Fruit fly (Drosophila melanogaster): Measurements from ENCODE around the gene Smyd4-2.

Smyd4-2 gene

DNA sequence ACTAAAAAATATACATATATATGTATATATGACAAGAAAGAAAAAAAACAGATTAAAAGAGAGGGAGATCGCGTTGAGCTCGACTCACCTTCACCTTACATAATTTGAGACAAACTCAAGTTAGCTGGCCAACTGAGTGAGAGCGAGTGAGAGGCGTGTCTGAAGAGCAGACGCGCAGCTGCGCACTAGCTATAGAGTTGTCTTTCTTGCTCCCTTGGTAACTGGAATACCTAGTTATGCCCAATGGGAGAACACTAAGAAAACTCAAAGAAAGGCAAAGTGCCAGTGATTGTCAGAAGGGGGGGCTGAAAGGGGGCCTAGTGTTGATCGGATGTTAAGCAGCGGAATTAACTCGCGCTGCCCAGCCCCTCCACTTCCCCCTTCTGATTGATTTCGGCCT is 32.7 kb upstream of the Smyd4-2 start (continued):
- TF ChIP-seq chinmo (GFP tag; IDR thresholded peaks at IDR 0.05; ENCODE audit: partially characterized antibody) (peak; percentile 95), vvl (GFP tag; IDR thresholded peaks at IDR 0.05) (peak; percentile 46; the same call in 1 of the 2 replicates), Opbp (GFP tag; IDR thresholded peaks at IDR 0.05; ENCODE audit: partially characterized antibody) (peak; percentile 79; the same call in 2 of the 3 replicates), cg (GFP tag; optimal IDR thresholded peaks at IDR 0.05) (peak; percentile 63), Trl (optimal IDR thresholded peaks at IDR 0.05) (peak; percentile 18 to 20), Trl (GFP tag; optimal IDR thresholded peaks at IDR 0.05) (no peak), Jarid2 (GFP tag; optimal IDR thresholded peaks at IDR 0.05) (peak; percentile 14), Dll (GFP tag; IDR thresholded peaks at IDR 0.05; ENCODE audit: partially characterized antibody) (no peak), CG10209 (GFP tag; optimal IDR thresholded peaks at IDR 0.05) (no peak), CG34224 (GFP tag; IDR thresholded peaks at IDR 0.05; ENCODE audit: partially characterized antibody) (peak; percentile 23; the same call in 1 of the 3 replicates), CG12299 (tag; optimal IDR thresholded peaks at IDR 0.05) (no peak), CG17612 (GFP tag; IDR thresholded peaks at IDR 0.05) (no peak), z (GFP tag; IDR thresholded peaks at IDR 0.05) (peak; percentile 100), CG17385 (GFP tag; optimal IDR thresholded peaks at IDR 0.05) (peak; percentile 64), CG10431 (GFP tag; optimal IDR thresholded peaks at IDR 0.05) (no peak), stc (GFP tag; IDR thresholded peaks at IDR 0.05) (0 out of 2 replicates have a peak, but pooled peaks have one; percentile 17)

DNA sequence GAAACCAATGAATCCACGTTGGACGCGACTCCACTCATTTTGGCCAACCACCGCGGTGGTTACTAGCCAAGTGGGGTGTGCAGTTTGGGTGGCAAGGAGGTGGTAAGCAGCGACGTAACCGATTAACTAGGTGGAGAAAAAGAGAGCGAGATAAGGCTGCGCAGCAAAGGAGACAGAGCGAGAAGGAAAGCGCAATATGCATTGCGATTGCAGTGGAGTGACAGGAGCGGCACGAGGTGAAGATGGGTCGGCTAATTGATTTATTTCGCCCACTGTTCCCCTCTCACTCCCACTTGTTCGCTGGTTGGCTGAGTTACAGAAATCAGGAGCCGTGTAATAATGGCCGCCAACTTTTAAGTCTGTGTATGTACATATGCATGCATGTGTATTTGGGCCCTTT is 32.0 kb upstream of the Smyd4-2 start:
- TF ChIP-seq ato (GFP tag; IDR thresholded peaks at IDR 0.05; ENCODE audit: partially characterized antibody), result no peak
- 0 out of 3 replicates have a peak, but pooled peaks have one; percentile 25 for TF ChIP-seq HLH4C (GFP tag; IDR thresholded peaks at IDR 0.05; ENCODE audit: partially characterized antibody)
- no peak for TF ChIP-seq toy (GFP tag; IDR thresholded peaks at IDR 0.05)
- TF ChIP-seq CG2120 (GFP tag; optimal IDR thresholded peaks at IDR 0.05), result no peak
- TF ChIP-seq inv (GFP tag; IDR thresholded peaks at IDR 0.05; ENCODE audit: partially characterized antibody), result no peak
- TF ChIP-seq CG7786 (GFP tag; optimal IDR thresholded peaks at IDR 0.05), result no peak
- no peak for TF ChIP-seq pzg (GFP tag; optimal IDR thresholded peaks at IDR 0.05)
- TF ChIP-seq CG7987 (GFP tag; optimal IDR thresholded peaks at IDR 0.05), result no peak
- TF ChIP-seq HmgD (GFP tag; optimal IDR thresholded peaks at IDR 0.05), result no peak
- peak in 1 of 2 experiments; percentile 10 for TF ChIP-seq tll (GFP tag; optimal IDR thresholded peaks at IDR 0.05)
- no peak for TF ChIP-seq Awh (GFP tag; IDR thresholded peaks at IDR 0.05)
- no peak for TF ChIP-seq sug (tag; optimal IDR thresholded peaks at IDR 0.05)
- TF ChIP-seq kay (GFP tag; optimal IDR thresholded peaks at IDR 0.05), result no peak
- TF ChIP-seq CG1832 (GFP tag; optimal IDR thresholded peaks at IDR 0.05), result peak; percentile 75
- TF ChIP-seq D19A (tag; optimal IDR thresholded peaks at IDR 0.05), result no peak
- no peak for TF ChIP-seq CG2678 (tag; optimal IDR thresholded peaks at IDR 0.05)
- TF ChIP-seq CG13424 (tag; optimal IDR thresholded peaks at IDR 0.05), result no peak
- no peak for TF ChIP-seq sisA (GFP tag; IDR thresholded peaks at IDR 0.05)
- no peak for TF ChIP-seq dan (GFP tag; IDR thresholded peaks at IDR 0.05)
- TF ChIP-seq lbe (GFP tag; optimal IDR thresholded peaks at IDR 0.05), result no peak
- TF ChIP-seq Jarid2 (GFP tag; optimal IDR thresholded peaks at IDR 0.05), result no peak
- peak; percentile 86 for TF ChIP-seq z (GFP tag; IDR thresholded peaks at IDR 0.05)
- TF ChIP-seq CG10321 (GFP tag; IDR thresholded peaks at IDR 0.05), result peak; percentile 89
- no peak for TF ChIP-seq CG8944 (GFP tag; optimal IDR thresholded peaks at IDR 0.05)
- peak; percentile 83 for TF ChIP-seq CG8478 (optimal IDR thresholded peaks at IDR 0.05)
- TF ChIP-seq fd3F (GFP tag; optimal IDR thresholded peaks at IDR 0.05), result no peak
- TF ChIP-seq ewg (GFP tag; optimal IDR thresholded peaks at IDR 0.05), result peak; percentile 82
- TF ChIP-seq hth (optimal IDR thresholded peaks at IDR 0.05), result no peak
- TF ChIP-seq Spps (tag; optimal IDR thresholded peaks at IDR 0.05), result no peak
- 0 out of 2 replicates have a peak, but pooled peaks have one; percentile 10 for TF ChIP-seq Nf-YA (GFP tag; IDR thresholded peaks at IDR 0.05)
- no peak for TF ChIP-seq CG13287 (GFP tag; IDR thresholded peaks at IDR 0.05; ENCODE audit: partially characterized antibody)
- TF ChIP-seq CG4730 (GFP tag; IDR thresholded peaks at IDR 0.05), result no peak
- no peak for TF ChIP-seq Ssrp (tag; optimal IDR thresholded peaks at IDR 0.05)
- peak; percentile 45 for TF ChIP-seq zen (tag; optimal IDR thresholded peaks at IDR 0.05)
- TF ChIP-seq E2f1 (GFP tag; IDR thresholded peaks at IDR 0.05), result no peak
- peak; percentile 96 for TF ChIP-seq Nf-YC (tag; optimal IDR thresholded peaks at IDR 0.05)
